Fruit fly (Drosophila melanogaster) whole organism, prepupa: ENCODE data around the gene CG9396.

Experiments
- CG16779 ChIP-seq: fragments of 200-800 bp; sonication (Bioruptor generic); optimal IDR thresholded peaks from 3 replicates; lab custom pipeline; 2017; ENCODE audit warnings: missing biosample characterization, mild to moderate bottlenecking, missing genetic modification characterization
- CG3032 ChIP-seq: fragments of 200-800 bp; optimal IDR thresholded peaks from 2 replicates; lab custom pipeline; 2019; ENCODE audit warnings: missing biosample characterization, mild to moderate bottlenecking, missing genetic modification characterization, moderate library complexity
- CG4318 ChIP-seq: fragments of 200-800 bp; sonication (Bioruptor generic); optimal IDR thresholded peaks from 3 replicates; lab custom pipeline; 2017; ENCODE audit warnings: missing biosample characterization, mild to moderate bottlenecking, missing genetic modification characterization
- CG6276 ChIP-seq: fragments of 200-800 bp; sonication (Bioruptor generic); optimal IDR thresholded peaks from 2 replicates; lab custom pipeline; 2017; ENCODE audit warnings: missing biosample characterization, mild to moderate bottlenecking, missing genetic modification characterization
- Eip75B ChIP-seq: fragments of 200-800 bp; sonication (Bioruptor generic); optimal IDR thresholded peaks from 3 replicates; lab custom pipeline; 2016; ENCODE audit warnings: missing biosample characterization, missing genetic modification characterization
- Hr39 ChIP-seq: fragments of 200-800 bp; sonication (Bioruptor generic); optimal IDR thresholded peaks from 2 replicates; lab custom pipeline; 2016; ENCODE audit warnings: missing biosample characterization, missing genetic modification characterization
- Met ChIP-seq: fragments of 200-800 bp; sonication (Bioruptor generic); optimal IDR thresholded peaks from 3 replicates; lab custom pipeline; 2016; ENCODE audit warnings: missing biosample characterization, missing genetic modification characterization
- esn ChIP-seq: fragments of 200-800 bp; sonication (Bioruptor generic); optimal IDR thresholded peaks from 2 replicates; lab custom pipeline; 2016; ENCODE audit warnings: missing biosample characterization, mild to moderate bottlenecking, missing genetic modification characterization, moderate library complexity

DNA sequence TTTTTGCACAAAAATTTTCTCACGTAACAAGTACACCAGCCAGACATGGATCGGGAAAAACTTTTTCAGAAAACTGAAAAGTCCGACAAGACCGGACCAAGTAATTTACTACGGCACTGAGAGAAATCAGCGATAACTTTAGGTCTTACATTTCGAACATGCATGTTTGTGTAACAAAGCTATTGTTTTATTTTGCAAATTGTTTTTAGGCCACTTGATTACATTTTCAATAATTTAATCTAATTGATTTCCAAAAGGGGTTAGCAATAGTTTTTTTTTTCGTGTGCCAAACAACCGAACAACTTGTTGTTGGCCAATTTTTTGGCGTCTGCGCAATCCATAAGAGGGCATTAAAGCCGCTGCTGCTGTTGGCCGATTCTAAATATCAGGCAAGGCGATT lies 41.7 kb upstream of the CG9396 start:
- peak; percentile 91 for TF ChIP-seq Met
- peak; percentile 92 for TF ChIP-seq esn
- peak; percentile 90 for TF ChIP-seq Hr39
- peak; percentile 87 for TF ChIP-seq Eip75B (GFP tag; lab: Kevin White, UChicago)
- peak; percentile 90 for TF ChIP-seq CG6276 (GFP tag; lab: Kevin White, UChicago)
- TF ChIP-seq CG4318 (GFP tag; lab: Kevin White, UChicago): peak; percentile 66
- TF ChIP-seq CG16779 (tag; lab: Kevin White, UChicago): peak; percentile 68
- TF ChIP-seq CG3032 (tag; lab: Kevin White, UChicago): peak; percentile 40
